Worm (Caenorhabditis elegans) whole organism, mixed stage, embryonic: ENCODE results near the gene K10C2.6.
A peak's percentile ranks its signal among the peaks of the same experiment; 100 is the strongest.

ENCODE experiments used
- M03D4.4 ChIP-seq: sonication (generic microtip); optimal IDR thresholded peaks from 2 replicates; lab custom pipeline; 2017; ENCODE audit warnings: mild to moderate bottlenecking, missing genetic modification characterization, missing compliant biosample characterization
- blmp-1 ChIP-seq: fragments of 150-350 bp; optimal IDR thresholded peaks from 2 replicates; lab custom pipeline; 2014; ENCODE audit warnings: missing biosample characterization, missing genetic modification characterization
- ceh-39 ChIP-seq: fragments of 150-350 bp; optimal IDR thresholded peaks from 2 replicates; lab custom pipeline; 2014; ENCODE audit warnings: missing biosample characterization, missing genetic modification characterization
- ceh-43 ChIP-seq: fragments of 200-800 bp; sonication (Bioruptor generic); optimal IDR thresholded peaks from 2 replicates; lab custom pipeline; 2018; ENCODE audit warnings: mild to moderate bottlenecking, missing genetic modification characterization, moderate library complexity, missing compliant biosample characterization
- ceh-83 ChIP-seq: fragments of 200-800 bp; sonication (Bioruptor generic); optimal IDR thresholded peaks from 2 replicates; lab custom pipeline; 2018; ENCODE audit warnings: mild to moderate bottlenecking, missing genetic modification characterization, missing compliant biosample characterization
- ces-1 ChIP-seq: fragments of 150-350 bp; optimal IDR thresholded peaks from 2 replicates; lab custom pipeline; 2014; ENCODE audit warnings: missing biosample characterization, missing genetic modification reagents, missing genetic modification characterization
- cnd-1 ChIP-seq: fragments of 200-800 bp; sonication (Bioruptor generic); optimal IDR thresholded peaks from 2 replicates; lab custom pipeline; 2018; ENCODE audit warnings: mild to moderate bottlenecking, missing genetic modification characterization, missing compliant biosample characterization
- drap-1 ChIP-seq: fragments of 200-800 bp; sonication (Bioruptor generic); optimal IDR thresholded peaks from 3 replicates; lab custom pipeline; 2018; ENCODE audit warnings: mild to moderate bottlenecking, missing genetic modification characterization, missing compliant biosample characterization
- elt-1 ChIP-seq: sonication (generic microtip); optimal IDR thresholded peaks from 2 replicates; lab custom pipeline; 2017; ENCODE audit warnings: missing genetic modification characterization, mild to moderate bottlenecking, missing compliant biosample characterization, antibody characterized with exemption, moderate library complexity, borderline replicate concordance; ENCODE audit not compliant: insufficient read depth
- flh-1 ChIP-seq: fragments of 200-800 bp; sonication (Bioruptor generic); optimal IDR thresholded peaks from 2 replicates; lab custom pipeline; 2018; ENCODE audit warnings: mild to moderate bottlenecking, missing genetic modification characterization, moderate library complexity, missing compliant biosample characterization
- ham-2 ChIP-seq: fragments of 200-800 bp; sonication (Bioruptor generic); optimal IDR thresholded peaks from 2 replicates; lab custom pipeline; 2018; ENCODE audit warnings: mild to moderate bottlenecking, missing genetic modification characterization, missing compliant biosample characterization
- hlh-1 ChIP-seq: fragments of 150-350 bp; optimal IDR thresholded peaks from 2 replicates; lab custom pipeline; 2014; ENCODE audit warnings: missing biosample characterization, missing genetic modification reagents, missing genetic modification characterization
- lin-13 ChIP-seq: fragments of 150-350 bp; optimal IDR thresholded peaks from 2 replicates; lab custom pipeline; 2014; ENCODE audit warnings: missing biosample characterization, missing genetic modification characterization
- lsy-2 ChIP-seq: fragments of 150-350 bp; optimal IDR thresholded peaks from 2 replicates; lab custom pipeline; 2014; ENCODE audit warnings: missing biosample characterization, missing genetic modification characterization
- mab-5 ChIP-seq: fragments of 150-350 bp; optimal IDR thresholded peaks from 2 replicates; lab custom pipeline; 2014; ENCODE audit warnings: missing biosample characterization, missing genetic modification characterization
- mep-1 ChIP-seq: fragments of 150-350 bp; optimal IDR thresholded peaks from 2 replicates; lab custom pipeline; 2017; ENCODE audit warnings: missing biosample characterization, missing genetic modification reagents, missing genetic modification characterization, inconsistent platforms
- mls-2 ChIP-seq: sonication (generic microtip); optimal IDR thresholded peaks from 2 replicates; lab custom pipeline; 2016; ENCODE audit warnings: mild to moderate bottlenecking, missing genetic modification characterization, moderate library complexity, missing compliant biosample characterization
- nhr-12 ChIP-seq: fragments of 150-350 bp; optimal IDR thresholded peaks from 2 replicates; lab custom pipeline; 2014; ENCODE audit warnings: missing biosample characterization, missing genetic modification characterization
- nhr-2 ChIP-seq: fragments of 150-350 bp; optimal IDR thresholded peaks from 2 replicates; lab custom pipeline; 2014; ENCODE audit warnings: missing biosample characterization, missing genetic modification characterization
- nhr-76 ChIP-seq: sonication (generic microtip); optimal IDR thresholded peaks from 2 replicates; lab custom pipeline; 2017; ENCODE audit warnings: missing biosample characterization, missing genetic modification characterization
- sem-2 ChIP-seq: fragments of 200-800 bp; sonication (Bioruptor generic); optimal IDR thresholded peaks from 2 replicates; lab custom pipeline; 2018; ENCODE audit warnings: mild to moderate bottlenecking, missing genetic modification characterization, missing compliant biosample characterization
- sptf-1 ChIP-seq: sonication (generic microtip); optimal IDR thresholded peaks from 2 replicates; lab custom pipeline; 2017; ENCODE audit warnings: mild to moderate bottlenecking, missing genetic modification characterization, moderate library complexity, missing compliant biosample characterization
- tbx-8 ChIP-seq: fragments of 200-800 bp; sonication (Bioruptor generic); optimal IDR thresholded peaks from 2 replicates; lab custom pipeline; 2018; ENCODE audit warnings: mild to moderate bottlenecking, missing genetic modification characterization, moderate library complexity, missing compliant biosample characterization
- unc-120 ChIP-seq: sonication (generic microtip); optimal IDR thresholded peaks from 2 replicates; lab custom pipeline; 2017; ENCODE audit warnings: missing genetic modification characterization, missing compliant biosample characterization; ENCODE audit not compliant: poor library complexity, severe bottlenecking
- unc-39 ChIP-seq: fragments of 150-350 bp; optimal IDR thresholded peaks from 2 replicates; lab custom pipeline; 2014; ENCODE audit warnings: missing biosample characterization, missing genetic modification characterization
- unc-62 ChIP-seq: fragments of 150-350 bp; optimal IDR thresholded peaks from 2 replicates; lab custom pipeline; 2014; ENCODE audit warnings: missing biosample characterization, missing genetic modification reagents, missing genetic modification characterization
- zip-8 ChIP-seq: fragments of 150-350 bp; optimal IDR thresholded peaks from 2 replicates; lab custom pipeline; 2014; ENCODE audit warnings: missing biosample characterization, missing genetic modification characterization
- ztf-11 ChIP-seq: fragments of 150-350 bp; optimal IDR thresholded peaks from 2 replicates; lab custom pipeline; 2014; ENCODE audit warnings: missing biosample characterization, missing genetic modification characterization

K10C2.6 gene

ce11 chrX:6408286-6408685 is 43.0 kb upstream of the K10C2.6 start:
- TF ChIP-seq sem-2 (GFP tag; lab: Kevin White, UChicago) (no peak), M03D4.4 (tag; lab: Kevin White, UChicago) (no peak), ham-2 (GFP tag; lab: Kevin White, UChicago) (no peak), ceh-83 (GFP tag; lab: Kevin White, UChicago) (no peak), elt-1 (tag; lab: Kevin White, UChicago) (no peak), unc-39 (tag; lab: Kevin White, UChicago) (no peak), sptf-1 (no peak), lin-13 (tag; lab: Kevin White, UChicago) (no peak), lsy-2 (tag; lab: Kevin White, UChicago) (no peak), ceh-39 (no peak), tbx-8 (GFP tag; lab: Kevin White, UChicago) (no peak), nhr-2 (tag; lab: Kevin White, UChicago) (no peak), unc-120 (no peak), mep-1 (tag; lab: Kevin White, UChicago) (no peak), ceh-43 (no peak), ztf-11 (tag; lab: Kevin White, UChicago) (no peak), ces-1 (GFP tag; lab: Kevin White, UChicago) (no peak), zip-8 (tag; lab: Kevin White, UChicago) (no peak), nhr-12 (tag; lab: Kevin White, UChicago) (no peak), drap-1 (GFP tag; lab: Kevin White, UChicago) (no peak)

ce11 chrX:6408713-6409112 is 42.5 kb upstream of the K10C2.6 start:
- TF ChIP-seq mab-5 (no peak), elt-1 (tag; lab: Kevin White, UChicago) (no peak), cnd-1 (tag; lab: Kevin White, UChicago) (no peak)

ce11 chrX:6410177-6410765 is 41.0 kb upstream of the K10C2.6 start, which contains the start of gene mup-2:
Gene mup-2, minus strand, starts transcription at chrX:6410227.
- TF ChIP-seq unc-62 (GFP tag; lab: Kevin White, UChicago) (peak; percentile 75), tbx-8 (GFP tag; lab: Kevin White, UChicago) (no peak), unc-120 (peak; percentile 93), ztf-11 (tag; lab: Kevin White, UChicago) (no peak), zip-8 (tag; lab: Kevin White, UChicago) (no peak), hlh-1 (tag; lab: Kevin White, UChicago) (peak; percentile 96), ceh-43 (no peak), blmp-1 (tag; lab: Kevin White, UChicago) (no peak), mab-5 (no peak), nhr-12 (tag; lab: Kevin White, UChicago) (no peak), mep-1 (tag; lab: Kevin White, UChicago) (no peak), flh-1 (no peak)
- TF ChIP-seq, all 35 proteins: peak for 3

ce11 chrX:6412575-6412974 is 38.7 kb upstream of the K10C2.6 start, which contains the start of gene T22E5.1:
Gene T22E5.1, plus strand, starts transcription at chrX:6412875.
- TF ChIP-seq cnd-1 (tag; lab: Kevin White, UChicago) (no peak), elt-1 (tag; lab: Kevin White, UChicago) (no peak), mls-2 (tag; lab: Kevin White, UChicago) (no peak), ztf-11 (tag; lab: Kevin White, UChicago) (no peak), nhr-76 (tag; lab: Kevin White, UChicago) (no peak), ceh-43 (no peak), ham-2 (GFP tag; lab: Kevin White, UChicago) (no peak), tbx-8 (GFP tag; lab: Kevin White, UChicago) (no peak)

ce11 chrX:6413583-6413982 is 37.7 kb upstream of the K10C2.6 start:
- no peak for TF ChIP-seq unc-120
- peak; percentile 82 for TF ChIP-seq zip-8 (tag; lab: Kevin White, UChicago)
